Fruit fly (Drosophila melanogaster): ENCODE data around the gene ATPsynCF6.

dm6 chr3R:23315630-23316029 lies 40.2 kb downstream of the ATPsynCF6 start:
- no peak for TF ChIP-seq ovo (GFP tag; optimal IDR thresholded peaks at IDR 0.05)
- TF ChIP-seq pad (GFP tag; optimal IDR thresholded peaks at IDR 0.05) = no peak
- no peak for TF ChIP-seq Hr96 (GFP tag; optimal IDR thresholded peaks at IDR 0.05)
- no peak for TF ChIP-seq Crg-1 (GFP tag; optimal IDR thresholded peaks at IDR 0.05)
- no peak for TF ChIP-seq Mnt (GFP tag; optimal IDR thresholded peaks at IDR 0.05)
- TF ChIP-seq CG14711 (tag; optimal IDR thresholded peaks at IDR 0.05) = no peak
- TF ChIP-seq kay (GFP tag; ENCODE audit: borderline replicate concordance) = no peak
- TF ChIP-seq tj (GFP tag; optimal IDR thresholded peaks at IDR 0.05) = no peak
- no peak for TF ChIP-seq CG12768 (GFP tag; optimal IDR thresholded peaks at IDR 0.05)

Data from whole organism, adult.